Fruit fly (Drosophila melanogaster) whole organism, embryonic: ENCODE results near the gene CG13653.

Experiments used
- Aef1 ChIP-seq: fragments of 200-800 bp; sonication (Bioruptor generic); IDR thresholded peaks from 3 replicates; pipeline ENCODE4 v1.3.6; 2022; ENCODE audit warnings: missing biosample characterization, missing genetic modification characterization
- Atf3 ChIP-seq: fragments of 200-800 bp; sonication (Bioruptor generic); optimal IDR thresholded peaks from 3 replicates; lab custom pipeline; 2016; ENCODE audit warnings: missing biosample characterization, missing genetic modification characterization
- CG10462 ChIP-seq: fragments of 200-800 bp; sonication (Bioruptor generic); optimal IDR thresholded peaks from 2 replicates; lab custom pipeline; 2016; ENCODE audit warnings: missing biosample characterization, missing genetic modification characterization
- CG12236 ChIP-seq: fragments of 200-800 bp; sonication (Bioruptor generic); optimal IDR thresholded peaks from 2 replicates; lab custom pipeline; 2016; ENCODE audit warnings: missing biosample characterization, missing genetic modification characterization
- CG12659 ChIP-seq: fragments of 200-800 bp; sonication (Bioruptor generic); optimal IDR thresholded peaks from 3 replicates; lab custom pipeline; 2017; ENCODE audit warnings: mild to moderate bottlenecking, missing biosample characterization, missing genetic modification reagents, missing genetic modification characterization
- CG13296 ChIP-seq: fragments of 200-800 bp; sonication (Bioruptor generic); optimal IDR thresholded peaks from 3 replicates; lab custom pipeline; 2018; ENCODE audit warnings: missing biosample characterization, mild to moderate bottlenecking, missing genetic modification characterization
- CG13894 ChIP-seq: fragments of 200-800 bp; sonication (Bioruptor generic); optimal IDR thresholded peaks from 3 replicates; lab custom pipeline; 2018; ENCODE audit warnings: missing biosample characterization, mild to moderate bottlenecking, missing genetic modification characterization, moderate library complexity
- CG16813 ChIP-seq: fragments of 200-800 bp; sonication (Bioruptor generic); IDR thresholded peaks from 3 replicates; pipeline ENCODE4 v1.3.6; 2022; ENCODE audit warnings: missing biosample characterization, missing genetic modification characterization; ENCODE audit not compliant: partially characterized antibody
- CG2116 ChIP-seq: fragments of 200-800 bp; sonication (Bioruptor generic); optimal IDR thresholded peaks from 3 replicates; lab custom pipeline; 2018; ENCODE audit warnings: missing biosample characterization, mild to moderate bottlenecking, missing genetic modification characterization
- CG2202 ChIP-seq: fragments of 200-800 bp; sonication (Bioruptor generic); optimal IDR thresholded peaks from 2 replicates; lab custom pipeline; 2018; ENCODE audit warnings: missing biosample characterization, mild to moderate bottlenecking, missing genetic modification characterization
- CG30020 ChIP-seq: fragments of 200-800 bp; optimal IDR thresholded peaks from 2 replicates; lab custom pipeline; 2019; ENCODE audit warnings: missing biosample characterization, mild to moderate bottlenecking, missing genetic modification characterization, moderate library complexity
- CG31388 ChIP-seq: fragments of 200-800 bp; sonication (Bioruptor generic); optimal IDR thresholded peaks from 2 replicates; lab custom pipeline; 2016; ENCODE audit warnings: missing biosample characterization, missing genetic modification characterization
- CG33557 ChIP-seq: fragments of 200-800 bp; sonication (Bioruptor generic); optimal IDR thresholded peaks from 2 replicates; lab custom pipeline; 2019; ENCODE audit warnings: missing biosample characterization, mild to moderate bottlenecking, missing genetic modification characterization, moderate library complexity
- CG43689 ChIP-seq: fragments of 200-800 bp; sonication (Bioruptor generic); IDR thresholded peaks from 2 replicates; pipeline ENCODE4 v1.3.6; 2022; ENCODE audit warnings: missing biosample characterization, missing genetic modification characterization
- CG4424 ChIP-seq: fragments of 200-800 bp; sonication (Bioruptor generic); optimal IDR thresholded peaks from 3 replicates; lab custom pipeline; 2016; ENCODE audit warnings: missing biosample characterization, missing genetic modification characterization
- CG6791 ChIP-seq: fragments of 200-800 bp; sonication (Bioruptor generic); IDR thresholded peaks from 3 replicates; pipeline ENCODE4 v1.3.6; 2022; ENCODE audit warnings: missing biosample characterization, missing genetic modification characterization; ENCODE audit not compliant: partially characterized antibody
- CG6854 ChIP-seq: fragments of 200-800 bp; sonication (Bioruptor generic); optimal IDR thresholded peaks from 3 replicates; lab custom pipeline; 2017; ENCODE audit warnings: missing biosample characterization, mild to moderate bottlenecking, missing genetic modification characterization
- CG7271 ChIP-seq: fragments of 200-800 bp; sonication (Bioruptor generic); optimal IDR thresholded peaks from 2 replicates; lab custom pipeline; 2018; ENCODE audit warnings: missing biosample characterization, mild to moderate bottlenecking, missing genetic modification characterization, moderate library complexity
- CG7556 ChIP-seq: fragments of 200-800 bp; sonication (Bioruptor generic); optimal IDR thresholded peaks from 2 replicates; lab custom pipeline; 2017; ENCODE audit warnings: missing biosample characterization, mild to moderate bottlenecking, missing genetic modification characterization
- CG7786 ChIP-seq: fragments of 200-800 bp; sonication (Bioruptor generic); optimal IDR thresholded peaks from 2 replicates; lab custom pipeline; 2016; ENCODE audit warnings: missing biosample characterization, missing genetic modification characterization
- Dek ChIP-seq: fragments of 200-800 bp; sonication (Bioruptor generic); optimal IDR thresholded peaks from 3 replicates; lab custom pipeline; 2019; ENCODE audit warnings: missing biosample characterization, mild to moderate bottlenecking, missing genetic modification characterization, moderate library complexity
- E2f2 ChIP-seq: fragments of 200-800 bp; sonication (Bioruptor generic); IDR thresholded peaks from 2 replicates; pipeline ENCODE4 v1.3.6; 2022; ENCODE audit warnings: missing biosample characterization, missing genetic modification characterization
- HHEX ChIP-seq: fragments of 200-800 bp; sonication (Bioruptor generic); optimal IDR thresholded peaks from 3 replicates; lab custom pipeline; 2017; ENCODE audit warnings: missing biosample characterization, mild to moderate bottlenecking, missing genetic modification characterization, missing genetic modification reagents
- HLH54F ChIP-seq: fragments of 200-800 bp; sonication (Bioruptor generic); optimal IDR thresholded peaks from 3 replicates; lab custom pipeline; 2016; ENCODE audit warnings: missing biosample characterization, missing genetic modification characterization
- Hr39 ChIP-seq: fragments of >200 bp; optimal IDR thresholded peaks from 2 replicates; lab custom pipeline; 2017
- Med ChIP-seq: fragments of 200-800 bp; sonication (Bioruptor generic); peaks from one replicate; lab custom pipeline; 2016; ENCODE audit warnings: missing biosample characterization, missing genetic modification characterization, mild to moderate bottlenecking, inconsistent platforms, moderate library complexity
- Mrtf ChIP-seq: fragments of 200-800 bp; sonication (Bioruptor generic); IDR thresholded peaks from 3 replicates; pipeline ENCODE4 v1.3.6; 2022; ENCODE audit warnings: missing biosample characterization, missing genetic modification characterization
- NFAT ChIP-seq: fragments of 200-800 bp; sonication (Bioruptor generic); IDR thresholded peaks from 2 replicates; pipeline ENCODE4 v1.3.6; 2022; ENCODE audit warnings: missing biosample characterization, missing genetic modification characterization
- Nf-YA ChIP-seq: fragments of 200-800 bp; sonication (Bioruptor generic); IDR thresholded peaks from 2 replicates; pipeline ENCODE4 v1.3.6; 2022; ENCODE audit warnings: missing biosample characterization, missing genetic modification characterization
- Sox102F ChIP-seq: fragments of 200-800 bp; sonication (Bioruptor generic); optimal IDR thresholded peaks from 2 replicates; lab custom pipeline; 2018; ENCODE audit warnings: missing biosample characterization, mild to moderate bottlenecking, missing genetic modification characterization, moderate library complexity
- Spps ChIP-seq: fragments of 200-800 bp; sonication (Bioruptor generic); optimal IDR thresholded peaks from 2 replicates; lab custom pipeline; 2018; ENCODE audit warnings: missing biosample characterization, mild to moderate bottlenecking, missing genetic modification characterization
- ara ChIP-seq: fragments of 200-800 bp; sonication (Bioruptor generic); IDR thresholded peaks from 2 replicates; pipeline ENCODE4 v1.3.6; 2022; ENCODE audit warnings: missing biosample characterization, missing genetic modification characterization
- bab2 ChIP-seq: fragments of 200-800 bp; sonication (Bioruptor generic); optimal IDR thresholded peaks from 2 replicates; lab custom pipeline; 2016; ENCODE audit warnings: missing biosample characterization, missing genetic modification characterization
- bigmax ChIP-seq: fragments of 200-800 bp; sonication (Bioruptor generic); optimal IDR thresholded peaks from 2 replicates; lab custom pipeline; 2018; ENCODE audit warnings: missing biosample characterization, mild to moderate bottlenecking, missing genetic modification characterization
- bsh ChIP-seq, 2 experiments: fragments of 200-800 bp; sonication (Bioruptor generic); optimal IDR thresholded peaks; 2 replicates each; lab custom pipeline; 2017 to 2018; ENCODE audit warnings: mild to moderate bottlenecking in 2 of 2, missing biosample characterization in 2 of 2, missing genetic modification characterization in 2 of 2, moderate library complexity in 1 of 2
- chinmo ChIP-seq: fragments of 200-800 bp; sonication (Bioruptor generic); IDR thresholded peaks from 4 replicates; pipeline ENCODE4 v1.3.6; 2022; ENCODE audit warnings: missing biosample characterization, missing genetic modification characterization; ENCODE audit not compliant: partially characterized antibody
- dmrt99B ChIP-seq: fragments of 200-800 bp; sonication (Bioruptor generic); optimal IDR thresholded peaks from 2 replicates; lab custom pipeline; 2018; ENCODE audit warnings: missing biosample characterization, mild to moderate bottlenecking, missing genetic modification characterization, moderate library complexity
- esg ChIP-seq: fragments of 200-800 bp; sonication (Bioruptor generic); conservative IDR thresholded peaks from 2 replicates; pipeline ENCODE4 v1.3.6; 2022; ENCODE audit warnings: missing biosample characterization, missing genetic modification characterization
- grau ChIP-seq: fragments of 200-800 bp; optimal IDR thresholded peaks from 3 replicates; lab custom pipeline; 2019; ENCODE audit warnings: missing biosample characterization, mild to moderate bottlenecking, missing genetic modification characterization, moderate library complexity
- mam ChIP-seq: fragments of 200-800 bp; sonication (Bioruptor generic); optimal IDR thresholded peaks from 3 replicates; lab custom pipeline; 2016; ENCODE audit warnings: missing biosample characterization, missing genetic modification characterization
- nom ChIP-seq: fragments of 200-800 bp; sonication (Bioruptor generic); optimal IDR thresholded peaks from 2 replicates; lab custom pipeline; 2017; ENCODE audit warnings: missing biosample characterization, missing genetic modification characterization, mild to moderate bottlenecking, moderate library complexity, missing genetic modification reagents
- otp ChIP-seq: fragments of 200-800 bp; sonication (Bioruptor generic); IDR thresholded peaks from 3 replicates; pipeline ENCODE4, ENCODE4 v1.3.6; 2022; ENCODE audit warnings: missing biosample characterization, missing genetic modification characterization
- pho ChIP-seq: fragments of 200-800 bp; sonication (Bioruptor generic); optimal IDR thresholded peaks from 2 replicates; lab custom pipeline; 2016; ENCODE audit warnings: missing biosample characterization, missing genetic modification characterization
- pita ChIP-seq: fragments of 200-800 bp; sonication (Bioruptor generic); optimal IDR thresholded peaks from 2 replicates; lab custom pipeline; 2017; ENCODE audit warnings: missing biosample characterization, mild to moderate bottlenecking, missing genetic modification characterization
- pnt ChIP-seq: fragments of 200-800 bp; sonication (Bioruptor generic); optimal IDR thresholded peaks from 3 replicates; lab custom pipeline; 2016; ENCODE audit warnings: missing biosample characterization, missing genetic modification characterization
- ranshi ChIP-seq: fragments of 200-800 bp; sonication (Bioruptor generic); IDR thresholded peaks from 2 replicates; pipeline ENCODE4 v1.3.6; 2022; ENCODE audit warnings: missing biosample characterization, missing genetic modification characterization
- sens-2 ChIP-seq: fragments of 200-800 bp; sonication (Bioruptor generic); IDR thresholded peaks from 2 replicates; pipeline ENCODE4 v1.3.6; 2022; ENCODE audit warnings: missing biosample characterization, missing genetic modification characterization
- sisA ChIP-seq: fragments of 200-800 bp; sonication (Bioruptor generic); IDR thresholded peaks from 2 replicates; pipeline ENCODE4 v1.3.6; 2022; ENCODE audit warnings: missing biosample characterization, missing genetic modification characterization
- vvl ChIP-seq: fragments of 200-800 bp; sonication (Bioruptor generic); IDR thresholded peaks from 2 replicates; pipeline ENCODE4 v1.3.6; 2022; ENCODE audit warnings: missing biosample characterization, missing genetic modification characterization
- zen2 ChIP-seq: fragments of 200-800 bp; sonication (Bioruptor generic); IDR thresholded peaks from 3 replicates; pipeline ENCODE4 v1.3.6; 2022; ENCODE audit warnings: missing biosample characterization, missing genetic modification characterization; ENCODE audit not compliant: partially characterized antibody
- zfh2 ChIP-seq: fragments of 200-800 bp; sonication (Bioruptor generic); optimal IDR thresholded peaks from 2 replicates; lab custom pipeline; 2016; ENCODE audit warnings: missing biosample characterization, missing genetic modification characterization

CG13653 gene

DNA sequence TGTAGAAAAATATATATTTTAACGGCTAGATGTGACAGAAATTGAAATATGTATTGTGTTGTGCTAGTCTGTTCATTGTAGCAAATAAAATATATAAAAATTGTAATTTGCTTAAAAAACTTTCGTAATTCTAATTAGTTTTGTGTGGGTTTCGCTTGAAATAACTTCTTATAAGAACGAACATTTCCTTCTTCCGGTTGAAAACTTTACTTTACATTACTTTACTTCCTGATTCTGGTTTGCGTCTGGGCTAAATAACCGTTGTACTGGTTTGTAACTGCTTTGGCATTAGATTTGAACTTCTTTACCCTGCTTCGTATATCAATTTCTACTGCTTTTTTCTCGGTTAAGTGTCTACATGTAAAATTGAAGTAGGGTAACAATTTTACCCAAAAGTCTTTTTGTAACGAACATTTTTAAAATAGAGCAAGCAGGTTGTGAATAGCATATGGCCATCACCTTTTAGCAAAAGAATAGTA, 1.6 kb upstream of the CG13653 start, which contains the start of gene lobo (continued):
- peak; percentile 47 for TF ChIP-seq CG2202 (tag; lab: Kevin White, UChicago)
- TF ChIP-seq CG2116 (GFP tag; lab: Kevin White, UChicago) = peak; percentile 64
- peak; percentile 32 for TF ChIP-seq CG7556
- TF ChIP-seq CG6854 (GFP tag; lab: Kevin White, UChicago) = peak; percentile 25
- TF ChIP-seq nom (GFP tag; lab: Kevin White, UChicago) = no peak
- TF ChIP-seq dmrt99B (tag; lab: Kevin White, UChicago) = no peak
- peak; percentile 73 for TF ChIP-seq CG12659
- TF ChIP-seq CG43689 (GFP tag; lab: Robert Waterston, UW) = no peak
- TF ChIP-seq Dek (tag; lab: Kevin White, UChicago) = peak; percentile 47
- TF ChIP-seq bab2 (GFP tag; lab: Kevin White, UChicago) = peak; percentile 53
- TF ChIP-seq CG7786 (GFP tag; lab: Kevin White, UChicago) = peak; percentile 37
- TF ChIP-seq HHEX (GFP tag; lab: Kevin White, UChicago) = peak; percentile 62
- peak; percentile 43 for TF ChIP-seq CG13296
- no peak for TF ChIP-seq CG6791 (GFP tag; lab: Robert Waterston, UW)
- TF ChIP-seq zen2 (GFP tag; lab: Robert Waterston, UW) = no peak
- TF ChIP-seq mam (GFP tag; lab: Kevin White, UChicago) = peak; percentile 64
- no peak for TF ChIP-seq Nf-YA (GFP tag; lab: Robert Waterston, UW)
- peak; percentile 31 for TF ChIP-seq pnt (GFP tag; lab: Kevin White, UChicago)
- TF ChIP-seq CG12236 (GFP tag; lab: Kevin White, UChicago) = peak; percentile 56
- peak; percentile 52 for TF ChIP-seq HLH54F (GFP tag; lab: Kevin White, UChicago)
- peak; percentile 65 for TF ChIP-seq E2f2 (GFP tag; lab: Robert Waterston, UW)
- peak; percentile 84 for TF ChIP-seq otp (GFP tag; lab: Robert Waterston, UW)
- no peak for TF ChIP-seq esg
- TF ChIP-seq Hr39 = no peak
- TF ChIP-seq CG4424 (GFP tag; lab: Kevin White, UChicago) = peak; percentile 48
- TF ChIP-seq CG33557 (GFP tag; lab: Kevin White, UChicago) = peak; percentile 64
- no peak for TF ChIP-seq CG30020 (tag; lab: Kevin White, UChicago)
- TF ChIP-seq sisA (GFP tag; lab: Robert Waterston, UW) = 0 out of 2 replicates have a peak, but pooled peaks have one; percentile 26
- no peak for TF ChIP-seq ara
- TF ChIP-seq CG31388 = no peak
- TF ChIP-seq CG7271 (tag; lab: Kevin White, UChicago) = peak; percentile 55
- TF ChIP-seq sens-2 (GFP tag; lab: Robert Waterston, UW) = peak; percentile 75
- peak; percentile 14 for TF ChIP-seq bigmax
- peak; percentile 34; the same call in 1 of the 2 replicates for TF ChIP-seq vvl (GFP tag; lab: Robert Waterston, UW)
- peak; percentile 25; the same call in 1 of the 3 replicates for TF ChIP-seq Mrtf (GFP tag; lab: Robert Waterston, UW)
- no peak for TF ChIP-seq CG16813 (GFP tag; lab: Robert Waterston, UW)
- TF ChIP-seq zfh2 = peak; percentile 45
- no peak for TF ChIP-seq bsh (GFP tag; optimal IDR thresholded peaks at IDR 0.05; lab: Kevin White, UChicago)
- no peak for TF ChIP-seq Sox102F
- peak; percentile 30 for TF ChIP-seq Atf3 (GFP tag; lab: Kevin White, UChicago)
- TF ChIP-seq ranshi (GFP tag; lab: Robert Waterston, UW) = no peak
- no peak for TF ChIP-seq Spps (tag; lab: Kevin White, UChicago)
- TF ChIP-seq NFAT (GFP tag; lab: Robert Waterston, UW) = peak; percentile 77
- TF ChIP-seq CG13894 (tag; lab: Kevin White, UChicago) = peak; percentile 66
- peak; percentile 6 for TF ChIP-seq CG10462 (GFP tag; lab: Kevin White, UChicago)
- peak; percentile 83 for TF ChIP-seq pita
- TF ChIP-seq Med (GFP tag; lab: Kevin White, UChicago) = peak; percentile 89
- peak; percentile 64 for TF ChIP-seq pho
- TF ChIP-seq Aef1 (GFP tag; lab: Robert Waterston, UW) = peak; percentile 26; the same call in 1 of the 3 replicates
- 0 out of 4 replicates have a peak, but pooled peaks have one; percentile 26 for TF ChIP-seq chinmo
- peak; percentile 66 for TF ChIP-seq grau (tag; lab: Kevin White, UChicago)
